Worm (Caenorhabditis elegans): ENCODE measurements around the gene fkh-7.
A peak's percentile ranks its signal among the peaks of the same experiment; 100 is the strongest.

Gene fkh-7

DNA sequence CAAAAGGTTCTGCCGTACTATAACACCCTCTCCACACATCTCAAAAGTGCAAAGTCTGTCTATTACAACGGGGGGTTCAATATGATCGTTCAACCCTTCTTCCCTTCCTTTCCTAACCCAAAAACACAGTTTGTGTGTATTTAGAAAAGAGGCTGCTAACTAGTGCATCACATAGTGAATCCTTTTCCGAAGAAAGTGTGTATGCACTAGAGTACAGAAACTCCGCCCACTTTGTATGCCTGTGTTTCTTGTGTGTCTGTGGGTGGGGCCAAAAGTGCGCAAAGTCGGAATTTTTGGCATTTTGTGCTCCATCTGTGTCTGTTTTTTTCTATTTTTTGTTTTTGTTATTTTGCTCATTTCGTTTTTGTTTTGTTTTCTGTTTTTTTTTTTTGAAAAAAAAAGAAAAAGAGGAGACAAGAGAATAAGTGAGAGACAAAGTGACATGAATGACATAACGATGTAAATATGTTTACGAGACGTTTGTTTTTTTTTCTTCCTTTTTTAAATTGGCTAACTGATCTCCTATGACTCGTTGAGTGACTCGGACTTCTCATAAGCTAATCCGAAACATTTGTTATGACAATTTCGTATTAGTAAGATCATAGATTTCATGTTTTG lies 14.1 kb downstream of the fkh-7 start (continued):
- TF ChIP-seq nhr-77 (tag; optimal IDR thresholded peaks at IDR 0.05) (no peak), F26F4.8 (GFP tag; conservative IDR thresholded peaks at IDR 0.05) (no peak), F10B5.3 (tag; optimal IDR thresholded peaks at IDR 0.05) (no peak), lin-15B (tag; optimal IDR thresholded peaks at IDR 0.05) (no peak)

DNA sequence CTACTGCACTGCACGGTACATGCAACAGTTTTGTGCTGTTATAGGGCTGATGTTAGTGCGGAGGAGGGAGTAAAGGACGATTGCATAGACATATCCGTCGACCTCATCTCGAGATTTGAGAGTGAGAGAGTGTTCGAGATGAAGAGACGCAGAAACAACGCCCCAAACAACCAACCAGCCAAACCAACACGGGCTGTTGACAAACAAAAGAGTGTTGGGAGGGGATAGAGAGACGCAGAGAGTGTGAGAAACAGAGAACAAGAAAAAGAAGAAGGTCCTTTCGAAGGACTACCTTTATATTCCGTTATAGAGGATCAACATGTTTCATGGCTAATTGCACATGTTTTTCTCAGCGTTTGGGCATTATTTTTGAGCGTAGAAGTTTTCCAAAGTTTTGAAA lies 15.8 kb downstream of the fkh-7 start:
- TF ChIP-seq Y105C5A.15 (GFP tag; IDR thresholded peaks at IDR 0.05) (no peak), lin-15B (tag; optimal IDR thresholded peaks at IDR 0.05) (no peak), madf-9 (GFP tag; conservative IDR thresholded peaks at IDR 0.05) (no peak), spr-1 (tag; optimal IDR thresholded peaks at IDR 0.05) (no peak), lin-1 (GFP tag; IDR thresholded peaks at IDR 0.05) (no peak), hif-1 (tag; optimal IDR thresholded peaks at IDR 0.05) (no peak), mxl-3 (GFP tag; optimal IDR thresholded peaks at IDR 0.05) (no peak), dmd-6 (GFP tag; IDR thresholded peaks at IDR 0.05) (no peak), mes-2 (tag; optimal IDR thresholded peaks at IDR 0.05; ENCODE audit: poor library complexity, severe bottlenecking) (peak; percentile 35), unc-130 (GFP tag; optimal IDR thresholded peaks at IDR 0.05) (no peak), nhr-42 (GFP tag; IDR thresholded peaks at IDR 0.05) (no peak), F26F4.8 (GFP tag; conservative IDR thresholded peaks at IDR 0.05) (no peak), tra-1 (GFP tag; IDR thresholded peaks at IDR 0.05) (no peak), lir-3 (tag; optimal IDR thresholded peaks at IDR 0.05) (no peak), Y48G9A.11 (GFP tag; IDR thresholded peaks at IDR 0.05) (no peak), Y75B8A.6 (GFP tag; IDR thresholded peaks at IDR 0.05) (no peak), dmd-9 (GFP tag; IDR thresholded peaks at IDR 0.05) (no peak), nhr-102 (tag; optimal IDR thresholded peaks at IDR 0.05) (no peak), lin-13 (GFP tag; optimal IDR thresholded peaks at IDR 0.05) (no peak), dve-1 (tag; optimal IDR thresholded peaks at IDR 0.05; ENCODE audit: insufficient read depth) (no peak), tag-97 (GFP tag; IDR thresholded peaks at IDR 0.05) (no peak), zip-11 (GFP tag; IDR thresholded peaks at IDR 0.05) (no peak), snpc-4 (tag; optimal IDR thresholded peaks at IDR 0.05) (no peak), nhr-41 (GFP tag; IDR thresholded peaks at IDR 0.05) (no peak), nhr-10 (tag; optimal IDR thresholded peaks at IDR 0.05) (no peak), lim-7 (GFP tag; IDR thresholded peaks at IDR 0.05) (no peak), hlh-11 (tag; optimal IDR thresholded peaks at IDR 0.05) (peak; percentile 37), jun-1 (tag; optimal IDR thresholded peaks at IDR 0.05) (no peak), ceh-82 (tag; optimal IDR thresholded peaks at IDR 0.05) (no peak), ztf-7 (tag; optimal IDR thresholded peaks at IDR 0.05) (no peak), nhr-6 (tag; optimal IDR thresholded peaks at IDR 0.05) (peak; percentile 44), mdl-1 (tag; optimal IDR thresholded peaks at IDR 0.05) (peak; percentile 17 to 52), zfp-3 (GFP tag; conservative IDR thresholded peaks at IDR 0.05) (no peak), aha-1 (tag) (peak; percentile 98), nhr-48 (tag; optimal IDR thresholded peaks at IDR 0.05) (no peak), F49E8.2 (tag; optimal IDR thresholded peaks at IDR 0.05; ENCODE audit: borderline replicate concordance) (no peak), nhr-77 (tag; optimal IDR thresholded peaks at IDR 0.05) (no peak), dpl-1 (GFP tag; optimal IDR thresholded peaks at IDR 0.05) (no peak), snpc-1.2 (GFP tag; IDR thresholded peaks at IDR 0.05) (peak; percentile 47; the same call in 1 of the 2 replicates), ces-1 (GFP tag; optimal IDR thresholded peaks at IDR 0.05) (no peak), saeg-2 (GFP tag; IDR thresholded peaks at IDR 0.05) (no peak), ama-1 (optimal IDR thresholded peaks at IDR 0.05) (no peak), T20F7.1 (GFP tag; optimal IDR thresholded peaks at IDR 0.05) (no peak), spr-3 (GFP tag; optimal IDR thresholded peaks at IDR 0.05) (no peak), daf-8 (GFP tag; IDR thresholded peaks at IDR 0.05) (no peak), lin-38 (GFP tag; IDR thresholded peaks at IDR 0.05) (no peak), zip-2 (tag; optimal IDR thresholded peaks at IDR 0.05) (no peak), fkh-10 (GFP tag; optimal IDR thresholded peaks at IDR 0.05) (no peak)

All from whole organism, L4 larva.